Worm (Caenorhabditis elegans): ENCODE results near the gene pqn-29.

DNA sequence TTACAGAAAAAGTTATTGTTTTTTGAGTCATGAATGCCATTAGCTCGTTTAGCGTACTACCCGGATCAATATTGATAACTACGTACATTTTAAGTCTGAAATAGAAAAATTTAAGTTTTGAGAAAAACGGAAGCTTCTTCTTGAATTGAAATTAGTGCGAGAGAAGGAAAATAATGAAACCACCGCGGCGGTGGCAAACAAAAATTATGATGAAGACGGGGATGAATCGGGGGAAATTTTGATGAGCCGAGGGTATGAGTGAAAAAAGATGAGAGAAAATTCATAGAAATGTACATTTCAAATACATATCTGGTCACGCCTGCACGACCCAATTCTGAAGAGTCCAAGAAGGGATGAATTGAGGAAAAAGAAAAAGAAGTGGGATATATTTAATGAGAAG lies 19.1 kb upstream of the pqn-29 start, which contains the start of gene T23F11.4:
- no peak for TF ChIP-seq ceh-13 (GFP tag; optimal IDR thresholded peaks at IDR 0.05)
- TF ChIP-seq tra-4 (tag; optimal IDR thresholded peaks at IDR 0.05): no peak
- TF ChIP-seq ama-1 (optimal IDR thresholded peaks at IDR 0.05): no peak
- no peak for TF ChIP-seq tbx-11 (GFP tag; IDR thresholded peaks at IDR 0.05)
- no peak for TF ChIP-seq sea-1 (GFP tag; conservative IDR thresholded peaks at IDR 0.05)
- no peak for TF ChIP-seq F13C5.2 (tag; optimal IDR thresholded peaks at IDR 0.05)
- TF ChIP-seq ceh-36 (tag; optimal IDR thresholded peaks at IDR 0.05): no peak
- TF ChIP-seq hnd-1 (tag; optimal IDR thresholded peaks at IDR 0.05): no peak

Measured in whole organism, early embryonic.